Fruit fly (Drosophila melanogaster): ENCODE data around the gene CG9555.

Gene CG9555

dm6 chr2L:8997285-8997684, 5.8 kb downstream of the CG9555 start, which contains the start of the genes alien and CG18661 (continued):
- TF ChIP-seq NC2α (GFP tag; optimal IDR thresholded peaks at IDR 0.05) (peak; percentile 36), kay (GFP tag; optimal IDR thresholded peaks at IDR 0.05) (peak; percentile 96), Atf6 (GFP tag; IDR thresholded peaks at IDR 0.05) (peak; percentile 87), Scr (GFP tag; IDR thresholded peaks at IDR 0.05; ENCODE audit: partially characterized antibody) (peak; percentile 67), dmrt11E (tag; optimal IDR thresholded peaks at IDR 0.05) (peak; percentile 92), CG5180 (GFP tag; optimal IDR thresholded peaks at IDR 0.05) (no peak), slp2 (GFP tag; optimal IDR thresholded peaks at IDR 0.05) (peak; percentile 91), CG6654 (GFP tag; optimal IDR thresholded peaks at IDR 0.05) (no peak), stwl (tag; optimal IDR thresholded peaks at IDR 0.05) (peak; percentile 98), CG5245 (GFP tag; optimal IDR thresholded peaks at IDR 0.05) (peak; percentile 28), CG4707 (GFP tag; optimal IDR thresholded peaks at IDR 0.05) (no peak), btn (GFP tag; optimal IDR thresholded peaks at IDR 0.05) (peak; percentile 29), CG8089 (GFP tag; optimal IDR thresholded peaks at IDR 0.05) (peak; percentile 69), otp (GFP tag; IDR thresholded peaks at IDR 0.05) (peak; percentile 90), kni (GFP tag; optimal IDR thresholded peaks at IDR 0.05) (no peak), CG13287 (GFP tag; IDR thresholded peaks at IDR 0.05; ENCODE audit: partially characterized antibody) (peak; percentile 81), CG17328 (GFP tag; IDR thresholded peaks at IDR 0.05) (peak; percentile 66; the same call in 1 of the 2 replicates), Elba2 (GFP tag; optimal IDR thresholded peaks at IDR 0.05) (peak; percentile 41), sisA (GFP tag; IDR thresholded peaks at IDR 0.05) (peak; percentile 99), Rfx (GFP tag; IDR thresholded peaks at IDR 0.05) (peak; percentile 96), Dek (tag; optimal IDR thresholded peaks at IDR 0.05) (peak; percentile 84), chinmo (GFP tag; IDR thresholded peaks at IDR 0.05; ENCODE audit: partially characterized antibody) (no peak), CG17912 (GFP tag; optimal IDR thresholded peaks at IDR 0.05) (peak; percentile 77), ap (GFP tag; IDR thresholded peaks at IDR 0.05) (peak; percentile 91), z (GFP tag; IDR thresholded peaks at IDR 0.05) (no peak), CG30020 (tag; optimal IDR thresholded peaks at IDR 0.05) (peak; percentile 61), CG9727 (GFP tag; optimal IDR thresholded peaks at IDR 0.05) (peak; percentile 58), E2f2 (GFP tag; IDR thresholded peaks at IDR 0.05) (peak; percentile 66), Hmr (GFP tag; optimal IDR thresholded peaks at IDR 0.05) (peak; percentile 83), CG15269 (tag; optimal IDR thresholded peaks at IDR 0.05) (peak; percentile 50), cg (GFP tag; optimal IDR thresholded peaks at IDR 0.05) (no peak), CG31224 (GFP tag; IDR thresholded peaks at IDR 0.05) (peak; percentile 74), peb (GFP tag; IDR thresholded peaks at IDR 0.05) (peak; percentile 85), fd3F (GFP tag; optimal IDR thresholded peaks at IDR 0.05) (peak; percentile 44), croc (GFP tag; conservative IDR thresholded peaks at IDR 0.05) (peak; percentile 91), CG8944 (GFP tag; optimal IDR thresholded peaks at IDR 0.05) (peak; percentile 79), HLH54F (GFP tag; optimal IDR thresholded peaks at IDR 0.05) (peak; percentile 82), lola (GFP tag; optimal IDR thresholded peaks at IDR 0.05) (peak in 1 of 3 experiments; percentile 87), repo (GFP tag; optimal IDR thresholded peaks at IDR 0.05) (peak; percentile 84), tx (GFP tag; optimal IDR thresholded peaks at IDR 0.05) (peak; percentile 95), CG3281 (GFP tag; optimal IDR thresholded peaks at IDR 0.05) (peak; percentile 35), CG6791 (GFP tag; IDR thresholded peaks at IDR 0.05; ENCODE audit: partially characterized antibody) (no peak), zen (tag; optimal IDR thresholded peaks at IDR 0.05) (peak; percentile 66), CG18476 (GFP tag; optimal IDR thresholded peaks at IDR 0.05) (peak; percentile 22), az2 (GFP tag; optimal IDR thresholded peaks at IDR 0.05) (peak; percentile 65), sim (GFP tag; IDR thresholded peaks at IDR 0.05) (no peak), CG14667 (GFP tag; IDR thresholded peaks at IDR 0.05) (peak; percentile 80), CG7928 (GFP tag; optimal IDR thresholded peaks at IDR 0.05) (peak; percentile 91), dpn (GFP tag; optimal IDR thresholded peaks at IDR 0.05) (peak; percentile 93 to 96), Doc3 (GFP tag; IDR thresholded peaks at IDR 0.05; ENCODE audit: partially characterized antibody) (no peak)

All from whole organism, embryonic.